Fruit fly (Drosophila melanogaster) whole organism, prepupa: ENCODE measurements around the gene ich.

Experiments used
- CG15336 ChIP-seq: fragments of 200-800 bp; sonication (Bioruptor generic); IDR thresholded peaks from 2 replicates; pipeline ENCODE4 v1.3.6; 2022; ENCODE audit warnings: missing biosample characterization, missing genetic modification characterization
- CG6276 ChIP-seq: fragments of 200-800 bp; sonication (Bioruptor generic); optimal IDR thresholded peaks from 2 replicates; lab custom pipeline; 2017; ENCODE audit warnings: missing biosample characterization, mild to moderate bottlenecking, missing genetic modification characterization
- CG8119 ChIP-seq: fragments of 200-800 bp; sonication (Bioruptor generic); IDR thresholded peaks from 3 replicates; pipeline ENCODE4 v1.3.6; 2022; ENCODE audit warnings: missing biosample characterization, missing genetic modification characterization
- Eip78C ChIP-seq: fragments of 200-800 bp; sonication (Bioruptor generic); peaks from one replicate; lab custom pipeline; 2016; ENCODE audit warnings: missing biosample characterization, missing genetic modification characterization
- Sox15 ChIP-seq: fragments of 200-800 bp; sonication (Bioruptor generic); optimal IDR thresholded peaks from 3 replicates; lab custom pipeline; 2016; ENCODE audit warnings: missing biosample characterization, missing genetic modification characterization
- eg ChIP-seq: fragments of 200-800 bp; sonication (Bioruptor generic); IDR thresholded peaks from 3 replicates; pipeline ENCODE4 v1.3.6; 2022; ENCODE audit warnings: missing biosample characterization, missing genetic modification characterization
- fd59A ChIP-seq: fragments of 200-800 bp; sonication (Bioruptor generic); optimal IDR thresholded peaks from 2 replicates; lab custom pipeline; 2017; ENCODE audit warnings: missing biosample characterization, mild to moderate bottlenecking, missing genetic modification characterization, missing genetic modification reagents
- salr ChIP-seq, 2 experiments: fragments of 200-800 bp; sonication (Bioruptor generic); optimal IDR thresholded peaks; 3 replicates each; lab custom pipeline; 2016 to 2018; ENCODE audit warnings: missing biosample characterization in 2 of 2, missing genetic modification characterization in 2 of 2, mild to moderate bottlenecking in 1 of 2
- ss ChIP-seq, 2 experiments: fragments of 200-800 bp; sonication (Bioruptor generic); optimal IDR thresholded peaks; 2 replicates in 1 of 2; 3 replicates in 1 of 2; lab custom pipeline; 2017 to 2018; ENCODE audit warnings: mild to moderate bottlenecking in 2 of 2, missing biosample characterization in 2 of 2, missing genetic modification characterization in 2 of 2, moderate library complexity in 1 of 2

Gene ich

DNA sequence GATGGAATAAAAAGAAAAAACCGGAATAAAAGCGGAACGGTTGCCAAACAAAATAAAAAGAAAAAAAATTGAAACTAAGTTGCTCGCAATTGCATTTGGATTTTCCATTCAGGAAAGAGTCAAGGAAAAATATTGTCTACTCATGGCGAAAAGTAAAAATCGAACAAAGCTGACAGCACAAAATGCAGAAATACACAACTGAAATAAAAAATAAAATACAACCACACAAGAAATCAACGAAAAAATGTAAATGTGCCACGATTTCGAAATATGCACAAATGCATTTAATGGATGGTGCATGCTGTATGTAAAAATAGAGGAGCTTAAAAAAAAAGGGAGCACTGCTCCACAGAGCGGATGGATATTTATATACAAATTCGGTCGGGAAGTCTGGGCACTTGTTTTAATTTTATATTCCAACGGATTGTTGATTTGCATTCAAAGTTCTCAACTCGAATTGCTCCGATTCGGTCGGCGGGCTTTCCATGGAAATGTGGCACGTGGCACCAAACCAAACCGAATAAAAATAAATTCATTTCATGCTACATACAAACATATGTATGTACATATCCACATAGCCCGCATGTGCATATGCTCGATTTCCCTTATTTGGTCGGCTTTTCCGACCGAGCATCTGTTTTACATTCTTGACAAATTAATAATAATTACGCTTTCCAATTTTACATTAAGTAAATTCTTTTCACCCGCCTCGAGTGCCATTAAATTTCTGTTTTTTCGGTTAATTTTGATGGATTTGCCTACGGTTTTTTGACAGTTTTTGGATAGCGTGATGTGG is 47.1 kb downstream of the ich start:
- TF ChIP-seq CG6276 (GFP tag; lab: Kevin White, UChicago) (peak; percentile 25), Sox15 (no peak), salr (GFP tag; optimal IDR thresholded peaks at IDR 0.05; lab: Kevin White, UChicago) (no peak), Eip78C (peak; percentile 10), fd59A (GFP tag; lab: Kevin White, UChicago) (no peak), CG8119 (GFP tag; lab: Robert Waterston, UW) (peak; percentile 38; the same call in 1 of the 3 replicates), CG15336 (GFP tag; lab: Robert Waterston, UW) (peak; percentile 35; the same call in 1 of the 2 replicates), eg (GFP tag; lab: Robert Waterston, UW) (peak; percentile 50; the same call in 1 of the 3 replicates)

- TF ChIP-seq ss (GFP tag; optimal IDR thresholded peaks at IDR 0.05; lab: Kevin White, UChicago), result peak; percentile 7 to 73
- TF ChIP-seq Eip78C, result no peak
Measured at dm6 chr3R:8914919-8915318, 47.9 kb downstream of the ich start.
